Worm (Caenorhabditis elegans) whole organism, L1 larva: ENCODE data around the gene zip-9.

Experiments
- C16A3.4 ChIP-seq: fragments of 150-350 bp; optimal IDR thresholded peaks from 2 replicates; lab custom pipeline; 2014; ENCODE audit warnings: missing biosample characterization, missing genetic modification characterization
- Y116A8C.19 ChIP-seq: sonication (generic microtip); optimal IDR thresholded peaks from 2 replicates; lab custom pipeline; 2016; ENCODE audit warnings: missing compliant biosample characterization, missing genetic modification characterization, borderline replicate concordance
- aha-1 ChIP-seq: fragments of 150-350 bp; optimal IDR thresholded peaks from 2 replicates; lab custom pipeline; 2014; ENCODE audit warnings: missing biosample characterization, missing genetic modification characterization
- alr-1 ChIP-seq: fragments of 200-800 bp; sonication (Bioruptor generic); optimal IDR thresholded peaks from 2 replicates; lab custom pipeline; 2018; ENCODE audit warnings: borderline replicate concordance, mild to moderate bottlenecking, missing genetic modification characterization, missing compliant biosample characterization
- aly-2 ChIP-seq: fragments of 150-350 bp; optimal IDR thresholded peaks from 2 replicates; lab custom pipeline; 2014; ENCODE audit warnings: missing biosample characterization, missing genetic modification characterization
- ceh-63 ChIP-seq: fragments of 200-800 bp; sonication (Bioruptor generic); optimal IDR thresholded peaks from 2 replicates; lab custom pipeline; 2018; ENCODE audit warnings: mild to moderate bottlenecking, missing genetic modification characterization, missing compliant biosample characterization
- ceh-8 ChIP-seq: fragments of 200-800 bp; sonication (Bioruptor generic); optimal IDR thresholded peaks from 2 replicates; lab custom pipeline; 2018; ENCODE audit warnings: mild to moderate bottlenecking, missing genetic modification characterization, moderate library complexity, missing compliant biosample characterization
- ceh-88 ChIP-seq: fragments of 200-800 bp; sonication (Bioruptor generic); IDR thresholded peaks from 2 replicates; pipeline ENCODE4 v1.3.6; 2022; ENCODE audit warnings: missing genetic modification characterization, missing compliant biosample characterization
- dpl-1 ChIP-seq, 3 experiments: fragments of 150-350 bp in 2 of 3; sonication (generic microtip) in 1 of 3; optimal IDR thresholded peaks; 2 replicates each; lab custom pipeline; 2014 to 2017; ENCODE audit warnings: missing biosample characterization in 3 of 3, missing genetic modification characterization in 3 of 3, missing genetic modification reagents in 3 of 3
- dsc-1 ChIP-seq: sonication (generic microtip); optimal IDR thresholded peaks from 2 replicates; lab custom pipeline; 2016; ENCODE audit warnings: mild to moderate bottlenecking, missing genetic modification characterization, missing compliant biosample characterization
- egl-13 ChIP-seq: sonication (generic microtip); optimal IDR thresholded peaks from 2 replicates; lab custom pipeline; 2016; ENCODE audit warnings: missing genotype, missing genetic modification reagents, missing genetic modification characterization, missing compliant biosample characterization
- elt-2 ChIP-seq: sonication (generic microtip); optimal IDR thresholded peaks from 2 replicates; lab custom pipeline; 2016; ENCODE audit warnings: missing genetic modification characterization, mild to moderate bottlenecking, inconsistent platforms, missing compliant biosample characterization, missing genetic modification reagents
- fkh-4 ChIP-seq: sonication (generic microtip); optimal IDR thresholded peaks from 2 replicates; lab custom pipeline; 2016; ENCODE audit warnings: missing compliant biosample characterization, missing genetic modification characterization, borderline replicate concordance
- fos-1 ChIP-seq: fragments of 150-350 bp; optimal IDR thresholded peaks from 2 replicates; lab custom pipeline; 2014; ENCODE audit warnings: missing biosample characterization, missing genetic modification characterization
- hlh-17 ChIP-seq: fragments of 200-800 bp; sonication (Bioruptor generic); optimal IDR thresholded peaks from 2 replicates; lab custom pipeline; 2018; ENCODE audit warnings: missing genetic modification characterization, mild to moderate bottlenecking, missing compliant biosample characterization, moderate library complexity, borderline replicate concordance
- hpl-2 ChIP-seq: fragments of 150-350 bp; optimal IDR thresholded peaks from 2 replicates; lab custom pipeline; 2014; ENCODE audit warnings: missing biosample characterization, missing genetic modification reagents, missing genetic modification characterization
- isw-1 ChIP-seq: fragments of 200-800 bp; sonication (Bioruptor generic); IDR thresholded peaks from 2 replicates; pipeline ENCODE4 v1.3.6; 2022; ENCODE audit warnings: missing genetic modification characterization, missing compliant biosample characterization
- jun-1 ChIP-seq: fragments of 150-350 bp; optimal IDR thresholded peaks from 2 replicates; lab custom pipeline; 2014; ENCODE audit warnings: missing biosample characterization, missing genetic modification reagents, missing genetic modification characterization
- lin-13 ChIP-seq: fragments of 150-350 bp; optimal IDR thresholded peaks from 2 replicates; lab custom pipeline; 2014; ENCODE audit warnings: missing biosample characterization, missing genetic modification reagents, missing genetic modification characterization
- lin-14 ChIP-seq: fragments of 200-800 bp; sonication (Bioruptor generic); optimal IDR thresholded peaks from 2 replicates; lab custom pipeline; 2018; ENCODE audit warnings: mild to moderate bottlenecking, missing genetic modification characterization, moderate library complexity, missing compliant biosample characterization
- lin-15B ChIP-seq: fragments of 150-350 bp; sonication (generic microtip); optimal IDR thresholded peaks from 3 replicates; lab custom pipeline; 2014; ENCODE audit warnings: missing biosample characterization, missing genetic modification characterization
- lir-3 ChIP-seq: sonication (generic microtip); optimal IDR thresholded peaks from 2 replicates; lab custom pipeline; 2016; ENCODE audit warnings: mild to moderate bottlenecking, missing genetic modification characterization, moderate library complexity, missing compliant biosample characterization; ENCODE audit not compliant: poor library complexity
- mdl-1 ChIP-seq, 2 experiments: fragments of 150-350 bp; optimal IDR thresholded peaks; 2 replicates each; lab custom pipeline; 2014 to 2017; ENCODE audit warnings: missing biosample characterization in 2 of 2, missing genetic modification characterization in 2 of 2, inconsistent platforms in 1 of 2
- mef-2 ChIP-seq: fragments of 150-350 bp; optimal IDR thresholded peaks from 2 replicates; lab custom pipeline; 2014; ENCODE audit warnings: missing biosample characterization, missing genetic modification characterization
- nhr-20 ChIP-seq: sonication (generic microtip); optimal IDR thresholded peaks from 2 replicates; lab custom pipeline; 2016; ENCODE audit warnings: mild to moderate bottlenecking, missing genetic modification characterization, missing compliant biosample characterization
- nhr-237 ChIP-seq: fragments of 150-350 bp; optimal IDR thresholded peaks from 2 replicates; lab custom pipeline; 2014; ENCODE audit warnings: missing biosample characterization, missing genetic modification characterization
- nhr-28 ChIP-seq: fragments of 150-350 bp; optimal IDR thresholded peaks from 2 replicates; lab custom pipeline; 2014; ENCODE audit warnings: missing biosample characterization, missing genetic modification characterization
- nhr-47 ChIP-seq: sonication (generic microtip); optimal IDR thresholded peaks from 2 replicates; lab custom pipeline; 2016; ENCODE audit warnings: mild to moderate bottlenecking, missing genetic modification characterization, moderate library complexity, missing compliant biosample characterization
- nhr-77 ChIP-seq: fragments of 150-350 bp; optimal IDR thresholded peaks from 2 replicates; lab custom pipeline; 2014; ENCODE audit warnings: missing biosample characterization, missing genetic modification characterization
- nhr-85 ChIP-seq: sonication (generic microtip); peaks from one replicate; lab custom pipeline; 2016; ENCODE audit warnings: missing genetic modification characterization, inconsistent platforms, missing compliant biosample characterization
- nhr-90 ChIP-seq: sonication (generic microtip); optimal IDR thresholded peaks from 2 replicates; lab custom pipeline; 2016; ENCODE audit warnings: mild to moderate bottlenecking, missing genetic modification characterization, missing compliant biosample characterization; ENCODE audit not compliant: poor library complexity
- pax-3 ChIP-seq: fragments of 200-800 bp; sonication (Bioruptor generic); optimal IDR thresholded peaks from 2 replicates; lab custom pipeline; 2018; ENCODE audit warnings: mild to moderate bottlenecking, missing genetic modification characterization, moderate library complexity, missing compliant biosample characterization
- pqm-1 ChIP-seq: sonication (generic microtip); optimal IDR thresholded peaks from 3 replicates; lab custom pipeline; 2017; ENCODE audit warnings: missing biosample characterization, missing genetic modification characterization
- snu-23 ChIP-seq: sonication (generic microtip); optimal IDR thresholded peaks from 2 replicates; lab custom pipeline; 2016; ENCODE audit warnings: missing genetic modification characterization, missing compliant biosample characterization
- sox-4 ChIP-seq: sonication (generic microtip); optimal IDR thresholded peaks from 2 replicates; lab custom pipeline; 2016; ENCODE audit warnings: missing genetic modification characterization, missing compliant biosample characterization
- sptf-1 ChIP-seq: fragments of 150-350 bp; optimal IDR thresholded peaks from 2 replicates; lab custom pipeline; 2014; ENCODE audit warnings: missing biosample characterization, missing genetic modification characterization
- sup-37 ChIP-seq: fragments of 200-800 bp; sonication (Bioruptor generic); optimal IDR thresholded peaks from 2 replicates; lab custom pipeline; 2018; ENCODE audit warnings: mild to moderate bottlenecking, missing genetic modification characterization, missing compliant biosample characterization
- unc-30 ChIP-seq: sonication (generic microtip); optimal IDR thresholded peaks from 2 replicates; lab custom pipeline; 2017; ENCODE audit warnings: missing biosample characterization, missing genetic modification characterization
- unc-62 ChIP-seq: fragments of 150-350 bp; optimal IDR thresholded peaks from 2 replicates; lab custom pipeline; 2014; ENCODE audit warnings: missing biosample characterization, missing genetic modification reagents, missing genetic modification characterization
- unc-86 ChIP-seq: sonication (generic microtip); optimal IDR thresholded peaks from 2 replicates; lab custom pipeline; 2016; ENCODE audit warnings: missing genetic modification characterization, missing compliant biosample characterization
- unc-98 ChIP-seq: fragments of 200-800 bp; sonication (Bioruptor generic); IDR thresholded peaks from 2 replicates; pipeline ENCODE4 v1.3.6; 2022; ENCODE audit warnings: missing genetic modification characterization, missing compliant biosample characterization
- vab-15 ChIP-seq: sonication (generic microtip); optimal IDR thresholded peaks from 2 replicates; lab custom pipeline; 2017; ENCODE audit warnings: missing genotype, mild to moderate bottlenecking, missing genetic modification characterization, missing compliant biosample characterization
- xbp-1 ChIP-seq: sonication (generic microtip); optimal IDR thresholded peaks from 2 replicates; lab custom pipeline; 2016; ENCODE audit warnings: missing genetic modification characterization, missing compliant biosample characterization
- zip-4 ChIP-seq: fragments of 200-800 bp; sonication (Bioruptor generic); optimal IDR thresholded peaks from 2 replicates; lab custom pipeline; 2018; ENCODE audit warnings: mild to moderate bottlenecking, missing genetic modification characterization, moderate library complexity, missing compliant biosample characterization
- ztf-11 ChIP-seq, 2 experiments: sonication (generic microtip); optimal IDR thresholded peaks; 2 replicates each; lab custom pipeline; 2016 to 2017; ENCODE audit warnings: missing genetic modification characterization in 2 of 2, missing biosample characterization in 1 of 2, missing compliant biosample characterization in 1 of 2

Gene zip-9

DNA sequence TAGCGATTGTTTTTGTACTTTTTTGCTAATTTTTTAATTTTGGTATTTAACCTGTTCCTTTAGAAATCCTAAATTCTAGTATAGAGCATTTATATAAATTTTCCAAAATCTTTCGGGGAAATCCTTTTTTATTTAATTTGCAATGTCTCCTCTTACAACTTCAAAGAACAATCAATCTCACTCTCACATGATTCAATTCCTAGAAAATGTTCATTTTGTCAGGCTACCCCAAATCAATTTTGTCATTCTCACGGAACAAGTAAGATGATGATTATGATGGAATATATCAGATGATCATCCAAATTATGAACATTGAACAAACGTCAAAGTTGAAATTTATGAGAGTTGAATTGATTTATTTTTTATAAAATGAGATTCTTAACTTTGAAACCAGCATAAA, 5.0 kb upstream of the zip-9 start (continued):
- no peak for TF ChIP-seq ztf-11 (tag; optimal IDR thresholded peaks at IDR 0.05; lab: Kevin White, UChicago)
- TF ChIP-seq elt-2: no peak
- no peak for TF ChIP-seq mdl-1 (tag; optimal IDR thresholded peaks at IDR 0.05; lab: Kevin White, UChicago)
- no peak for TF ChIP-seq unc-62 (GFP tag; lab: Kevin White, UChicago)
- TF ChIP-seq egl-13 (tag; lab: Kevin White, UChicago): no peak
- no peak for TF ChIP-seq hpl-2
- TF ChIP-seq sptf-1 (tag; lab: Kevin White, UChicago): no peak
- TF ChIP-seq dpl-1 (GFP tag; optimal IDR thresholded peaks at IDR 0.05; lab: Kevin White, UChicago): peak in 1 of 3 experiments; percentile 2
- TF ChIP-seq Y116A8C.19 (tag; lab: Kevin White, UChicago): no peak
- TF ChIP-seq nhr-77: no peak
- no peak for TF ChIP-seq nhr-28 (tag; lab: Kevin White, UChicago)
- no peak for TF ChIP-seq lin-13 (GFP tag; lab: Kevin White, UChicago)
- TF ChIP-seq pax-3 (tag; lab: Kevin White, UChicago): no peak
- TF ChIP-seq nhr-237 (tag; lab: Kevin White, UChicago): no peak
- TF ChIP-seq dsc-1 (tag; lab: Kevin White, UChicago): peak; percentile 69
- TF ChIP-seq hlh-17: no peak
- TF ChIP-seq vab-15 (tag; lab: Kevin White, UChicago): no peak
- TF ChIP-seq sox-4 (tag; lab: Kevin White, UChicago): no peak
- no peak for TF ChIP-seq nhr-85 (tag; lab: Kevin White, UChicago)
- TF ChIP-seq fos-1 (tag; lab: Kevin White, UChicago): no peak
- TF ChIP-seq pqm-1 (tag; lab: Kevin White, UChicago): no peak
- TF ChIP-seq xbp-1 (tag; lab: Kevin White, UChicago): no peak
- no peak for TF ChIP-seq aha-1 (tag; lab: Kevin White, UChicago)
- TF ChIP-seq ceh-88 (GFP tag; lab: Robert Waterston, UW): no peak
- no peak for TF ChIP-seq zip-4
- no peak for TF ChIP-seq sup-37 (GFP tag; lab: Kevin White, UChicago)
- TF ChIP-seq unc-86 (tag; lab: Kevin White, UChicago): no peak
- TF ChIP-seq nhr-20 (tag; lab: Kevin White, UChicago): peak; percentile 70
- TF ChIP-seq C16A3.4 (tag; lab: Kevin White, UChicago): no peak
- no peak for TF ChIP-seq ceh-63 (GFP tag; lab: Kevin White, UChicago)
- no peak for TF ChIP-seq fkh-4 (tag; lab: Kevin White, UChicago)
- TF ChIP-seq mef-2: no peak
- TF ChIP-seq aly-2 (tag; lab: Kevin White, UChicago): no peak
- no peak for TF ChIP-seq lir-3
- TF ChIP-seq alr-1 (tag; lab: Kevin White, UChicago): no peak
- TF ChIP-seq snu-23: peak; percentile 41
- TF ChIP-seq ceh-8: peak; percentile 44
- TF ChIP-seq nhr-47 (tag; lab: Kevin White, UChicago): peak; percentile 73
- peak; percentile 67 for TF ChIP-seq lin-14 (GFP tag; lab: Kevin White, UChicago)
- no peak for TF ChIP-seq isw-1
- TF ChIP-seq jun-1 (tag; lab: Kevin White, UChicago): no peak
- no peak for TF ChIP-seq lin-15B (tag; lab: Kevin White, UChicago)
- TF ChIP-seq nhr-90 (tag; lab: Kevin White, UChicago): no peak
- TF ChIP-seq unc-30: no peak
- TF ChIP-seq unc-98: no peak
